Worm (Caenorhabditis elegans): ENCODE data around the gene clec-129.

- TF ChIP-seq mml-1 (tag; optimal IDR thresholded peaks at IDR 0.05) (no peak), ztf-4 (tag; optimal IDR thresholded peaks at IDR 0.05) (no peak), snpc-4 (tag; optimal IDR thresholded peaks at IDR 0.05) (no peak), fos-1 (tag; optimal IDR thresholded peaks at IDR 0.05) (no peak), pqm-1 (tag; optimal IDR thresholded peaks at IDR 0.05) (no peak), lin-15B (tag; optimal IDR thresholded peaks at IDR 0.05) (no peak), ztf-11 (tag; optimal IDR thresholded peaks at IDR 0.05) (no peak), mdl-1 (tag; optimal IDR thresholded peaks at IDR 0.05) (no peak), elt-3 (tag; optimal IDR thresholded peaks at IDR 0.05) (no peak)
Measured at ce11 chrII:3528256-3528655, 43.0 kb upstream of the clec-129 start, which contains the start of gene ncs-6.
